Worm (Caenorhabditis elegans) whole organism, L2 larva: ENCODE data around the gene R166.2.
A peak's percentile ranks its signal among the peaks of the same experiment; 100 is the strongest.
"Not testable (repeated sequence)": the region's sequence is repeated elsewhere in the genome, so short reads cannot be mapped to it uniquely, and the experiment has no call there.

ENCODE experiments used
- R02D3.7 ChIP-seq: fragments of 150-350 bp; optimal IDR thresholded peaks from 2 replicates; lab custom pipeline; 2014; ENCODE audit warnings: missing biosample characterization, missing genetic modification characterization
- ZK546.5 ChIP-seq: sonication (generic microtip); optimal IDR thresholded peaks from 2 replicates; lab custom pipeline; 2017; ENCODE audit warnings: missing biosample characterization, missing genetic modification characterization
- ceh-16 ChIP-seq: fragments of 150-350 bp; optimal IDR thresholded peaks from 2 replicates; lab custom pipeline; 2014; ENCODE audit warnings: missing biosample characterization, missing genetic modification characterization
- elt-3 ChIP-seq: sonication (generic microtip); optimal IDR thresholded peaks from 2 replicates; lab custom pipeline; 2017; ENCODE audit warnings: missing biosample characterization, missing genetic modification characterization
- fos-1 ChIP-seq: fragments of 150-350 bp; optimal IDR thresholded peaks from 2 replicates; lab custom pipeline; 2014; ENCODE audit warnings: missing biosample characterization, missing genetic modification characterization
- nhr-10 ChIP-seq: sonication (generic microtip); optimal IDR thresholded peaks from 2 replicates; lab custom pipeline; 2017; ENCODE audit warnings: missing biosample characterization, missing genetic modification characterization
- nhr-23 ChIP-seq: fragments of 150-350 bp; optimal IDR thresholded peaks from 2 replicates; lab custom pipeline; 2014; ENCODE audit warnings: missing biosample characterization, missing genetic modification reagents, missing genetic modification characterization
- nhr-25 ChIP-seq: fragments of 150-350 bp; sonication (generic microtip); optimal IDR thresholded peaks from 3 replicates; lab custom pipeline; 2014; ENCODE audit warnings: missing biosample characterization, missing genetic modification characterization
- nhr-77 ChIP-seq: fragments of 150-350 bp; optimal IDR thresholded peaks from 2 replicates; lab custom pipeline; 2014; ENCODE audit warnings: missing biosample characterization, missing genetic modification characterization
- peb-1 ChIP-seq: fragments of 150-350 bp; optimal IDR thresholded peaks from 2 replicates; lab custom pipeline; 2014; ENCODE audit warnings: missing biosample characterization, missing genetic modification characterization
- sma-9 ChIP-seq, 2 experiments: fragments of 150-350 bp in 1 of 2; sonication (generic microtip) in 1 of 2; optimal IDR thresholded peaks; 2 replicates each; lab custom pipeline; 2014 to 2016; ENCODE audit warnings: missing genetic modification characterization in 2 of 2, mild to moderate bottlenecking in 1 of 2, missing biosample characterization in 1 of 2, missing compliant biosample characterization in 1 of 2, missing genetic modification reagents in 1 of 2, moderate library complexity in 1 of 2

The R166.2 gene

DNA sequence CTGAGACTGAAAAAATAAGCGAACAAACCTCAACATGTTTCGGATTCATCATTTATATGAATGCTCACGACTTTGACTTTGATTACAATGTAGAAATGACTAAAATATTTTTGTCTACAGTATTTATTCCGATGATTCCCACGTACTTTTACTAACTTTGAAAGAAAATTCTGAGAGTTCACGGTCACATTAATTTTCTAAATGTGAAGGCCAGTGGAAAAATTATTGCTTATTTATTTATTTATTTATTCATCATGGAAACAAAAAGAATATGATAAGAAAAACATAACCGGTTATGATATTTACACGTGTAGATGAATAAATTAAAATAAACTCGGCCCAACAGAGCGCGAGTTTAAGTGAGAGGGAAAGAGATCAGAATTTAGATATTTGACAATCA, 44.4 kb downstream of the R166.2 start, which contains the start of gene ZK666.8:
TSS of gene ZK666.8 (minus strand) at position 101 of the 400 bp plus-strand sequence.
- TF ChIP-seq nhr-23 (tag; lab: Kevin White, UChicago); fos-1 (tag; lab: Kevin White, UChicago); sma-9 (GFP tag; optimal IDR thresholded peaks at IDR 0.05; lab: Kevin White, UChicago); sma-9 (tag; optimal IDR thresholded peaks at IDR 0.05; lab: Kevin White, UChicago): not testable (repeated sequence)

DNA sequence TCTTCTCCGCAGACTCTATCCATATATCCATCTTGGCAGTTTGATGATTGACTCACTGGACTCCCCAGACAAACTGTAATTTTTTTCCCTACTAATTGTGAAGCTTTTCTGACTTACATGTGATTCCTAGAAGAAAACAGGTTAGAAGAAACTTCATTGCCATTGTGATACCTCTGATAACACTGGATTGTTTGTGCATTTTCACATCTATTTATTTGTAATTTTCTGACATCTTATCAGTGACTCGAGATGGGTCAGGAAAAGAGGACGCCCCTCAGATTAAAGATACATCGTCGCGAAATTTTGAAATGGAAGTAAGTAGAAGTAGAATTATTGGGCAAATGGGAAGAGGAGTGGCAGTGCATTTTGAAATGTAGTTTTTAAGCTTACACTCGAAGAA, 47.1 kb downstream of the R166.2 start, which contains the start of gene clec-61:
TSS of gene clec-61 (minus strand) at position 209 of the 400 bp plus-strand sequence.
- TF ChIP-seq nhr-77 (tag; lab: Kevin White, UChicago) (no peak), ceh-16 (tag; lab: Kevin White, UChicago) (no peak), elt-3 (tag; lab: Kevin White, UChicago) (no peak), peb-1 (tag; lab: Kevin White, UChicago) (no peak)
- TF ChIP-seq, all 48 proteins: peak for 0

DNA sequence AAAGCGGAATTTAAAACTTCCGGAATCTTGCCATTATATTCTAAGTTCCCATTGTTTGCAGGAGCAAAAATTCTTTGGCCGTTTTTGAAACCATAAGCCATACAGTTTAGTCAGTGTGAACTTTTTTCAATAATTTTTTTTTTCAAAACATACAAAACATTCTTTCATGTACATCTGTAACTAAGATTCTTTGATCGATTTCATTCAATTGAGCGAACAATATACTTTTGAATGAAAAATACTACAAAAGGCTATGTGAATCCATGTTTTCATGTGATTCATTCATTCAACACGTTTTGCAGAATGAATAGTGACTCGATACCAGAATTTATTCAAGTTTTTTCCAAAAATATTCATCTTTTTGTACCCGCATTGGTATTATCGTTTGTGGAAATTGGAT, 50.7 kb downstream of the R166.2 start, which contains the start of gene ZK666.15:
TSS of gene ZK666.15 (plus strand) at position 301 of the 400 bp plus-strand sequence.
- TF ChIP-seq nhr-25, result no peak
- TF ChIP-seq ZK546.5 (tag; lab: Kevin White, UChicago), result no peak
- no peak for TF ChIP-seq nhr-10 (tag; lab: Kevin White, UChicago)

DNA sequence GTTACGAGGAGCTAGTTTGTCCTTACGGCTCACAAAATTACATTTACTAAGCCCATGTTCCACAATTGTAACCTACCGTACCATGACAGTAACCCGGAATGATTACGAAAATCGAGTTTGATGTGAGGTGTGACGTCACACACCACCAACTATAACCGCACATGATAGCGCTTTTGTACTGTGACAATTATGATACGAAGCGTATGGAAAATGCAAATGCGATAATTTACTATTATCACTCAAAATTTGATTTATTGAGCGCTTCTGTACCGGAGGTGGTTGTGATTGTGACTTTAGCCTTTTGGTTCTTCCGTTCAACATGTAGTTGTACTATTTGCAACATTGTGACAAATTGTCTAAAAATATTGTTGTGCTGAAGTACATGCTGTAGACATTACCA, 51.8 kb downstream of the R166.2 start:
- no peak for TF ChIP-seq R02D3.7 (tag; lab: Kevin White, UChicago)
- peak; percentile 55 for TF ChIP-seq fos-1 (tag; lab: Kevin White, UChicago)
